Fruit fly (Drosophila melanogaster) whole organism, embryonic: Measurements from ENCODE around the gene trio.

Experiments used
- Awh ChIP-seq: fragments of 200-800 bp; sonication (Bioruptor generic); IDR thresholded peaks from 2 replicates; pipeline ENCODE4, ENCODE4 v1.3.6; 2022; ENCODE audit warnings: missing biosample characterization, missing genetic modification characterization
- CG10267 ChIP-seq: fragments of 200-800 bp; sonication (Bioruptor generic); optimal IDR thresholded peaks from 2 replicates; lab custom pipeline; 2018; ENCODE audit warnings: missing biosample characterization, mild to moderate bottlenecking, missing genetic modification characterization, moderate library complexity
- CG10274 ChIP-seq: fragments of 200-800 bp; sonication (Bioruptor generic); optimal IDR thresholded peaks from 3 replicates; lab custom pipeline; 2017; ENCODE audit warnings: missing biosample characterization, mild to moderate bottlenecking, missing genetic modification characterization
- CG10431 ChIP-seq: fragments of 200-800 bp; sonication (Bioruptor generic); optimal IDR thresholded peaks from 3 replicates; lab custom pipeline; 2018; ENCODE audit warnings: missing biosample characterization, mild to moderate bottlenecking, missing genetic modification characterization
- CG12155 ChIP-seq: fragments of 200-800 bp; sonication (Bioruptor generic); optimal IDR thresholded peaks from 3 replicates; lab custom pipeline; 2016; ENCODE audit warnings: missing biosample characterization, missing genetic modification characterization
- CG12219 ChIP-seq: fragments of 200-800 bp; sonication (Bioruptor generic); optimal IDR thresholded peaks from 3 replicates; lab custom pipeline; 2018; ENCODE audit warnings: missing biosample characterization, mild to moderate bottlenecking, missing genetic modification characterization
- CG13296 ChIP-seq: fragments of 200-800 bp; sonication (Bioruptor generic); optimal IDR thresholded peaks from 3 replicates; lab custom pipeline; 2018; ENCODE audit warnings: missing biosample characterization, mild to moderate bottlenecking, missing genetic modification characterization
- CG13424 ChIP-seq: fragments of 200-800 bp; sonication (Bioruptor generic); optimal IDR thresholded peaks from 2 replicates; lab custom pipeline; 2019; ENCODE audit warnings: missing biosample characterization, mild to moderate bottlenecking, missing genetic modification characterization, moderate library complexity
- CG14860 ChIP-seq: fragments of 200-800 bp; sonication (Bioruptor generic); IDR thresholded peaks from 3 replicates; pipeline ENCODE4 v1.3.6; 2022; ENCODE audit warnings: missing biosample characterization, missing genetic modification characterization; ENCODE audit not compliant: partially characterized antibody
- CG15073 ChIP-seq: fragments of 200-800 bp; sonication (Bioruptor generic); optimal IDR thresholded peaks from 2 replicates; lab custom pipeline; 2016; ENCODE audit warnings: missing biosample characterization, missing genetic modification characterization
- CG2116 ChIP-seq: fragments of 200-800 bp; sonication (Bioruptor generic); optimal IDR thresholded peaks from 3 replicates; lab custom pipeline; 2018; ENCODE audit warnings: missing biosample characterization, mild to moderate bottlenecking, missing genetic modification characterization
- CG3281 ChIP-seq: fragments of 200-800 bp; sonication (Bioruptor generic); optimal IDR thresholded peaks from 3 replicates; lab custom pipeline; 2017; ENCODE audit warnings: missing biosample characterization, mild to moderate bottlenecking, missing genetic modification characterization
- CG34224 ChIP-seq: fragments of 200-800 bp; sonication (Bioruptor generic); IDR thresholded peaks from 3 replicates; pipeline ENCODE4 v1.3.6; 2022; ENCODE audit warnings: missing biosample characterization, missing genetic modification characterization; ENCODE audit not compliant: partially characterized antibody
- CG3726 ChIP-seq: fragments of 200-800 bp; sonication (Bioruptor generic); IDR thresholded peaks from 3 replicates; pipeline ENCODE4, ENCODE4 v1.3.6; 2022; ENCODE audit warnings: missing biosample characterization, missing genetic modification characterization
- CG3838 ChIP-seq: fragments of 200-800 bp; sonication (Bioruptor generic); optimal IDR thresholded peaks from 3 replicates; lab custom pipeline; 2016; ENCODE audit warnings: missing biosample characterization, missing genetic modification characterization
- CG3995 ChIP-seq: fragments of 200-800 bp; sonication (Bioruptor generic); optimal IDR thresholded peaks from 3 replicates; lab custom pipeline; 2016; ENCODE audit warnings: missing biosample characterization, missing genetic modification characterization
- CG7556 ChIP-seq: fragments of 200-800 bp; sonication (Bioruptor generic); optimal IDR thresholded peaks from 2 replicates; lab custom pipeline; 2017; ENCODE audit warnings: missing biosample characterization, mild to moderate bottlenecking, missing genetic modification characterization
- E2f1 ChIP-seq: fragments of 200-800 bp; sonication (Bioruptor generic); IDR thresholded peaks from 2 replicates; pipeline ENCODE4 v1.3.6; 2022; ENCODE audit warnings: missing biosample characterization, missing genetic modification characterization
- ERR ChIP-seq: fragments of 200-800 bp; sonication (Bioruptor generic); optimal IDR thresholded peaks from 2 replicates; lab custom pipeline; 2016; ENCODE audit warnings: missing biosample characterization, missing genetic modification characterization
- HLH3B ChIP-seq: fragments of 200-800 bp; sonication (Bioruptor generic); IDR thresholded peaks from 2 replicates; pipeline ENCODE4 v1.3.6; 2022; ENCODE audit warnings: missing biosample characterization, missing genetic modification characterization
- Hr78 ChIP-seq, 2 experiments: fragments of 200-800 bp in 1 of 2; fragments of >200 bp in 1 of 2; sonication (Bioruptor generic) in 1 of 2; optimal IDR thresholded peaks; 2 replicates each; lab custom pipeline; 2017 to 2019; ENCODE audit warnings: missing biosample characterization in 2 of 2, missing genetic modification characterization in 2 of 2, mild to moderate bottlenecking in 1 of 2, moderate library complexity in 1 of 2
- Lim3 ChIP-seq: fragments of 200-800 bp; sonication (Bioruptor generic); IDR thresholded peaks from 2 replicates; pipeline ENCODE4 v1.3.6; 2022; ENCODE audit warnings: missing biosample characterization, missing genetic modification characterization
- Nf-YA ChIP-seq: fragments of 200-800 bp; sonication (Bioruptor generic); IDR thresholded peaks from 2 replicates; pipeline ENCODE4 v1.3.6; 2022; ENCODE audit warnings: missing biosample characterization, missing genetic modification characterization
- NfI ChIP-seq: fragments of 200-800 bp; sonication (Bioruptor generic); optimal IDR thresholded peaks from 3 replicates; lab custom pipeline; 2018; ENCODE audit warnings: missing biosample characterization, mild to moderate bottlenecking, missing genetic modification characterization, moderate library complexity
- Oaz ChIP-seq: fragments of 200-800 bp; sonication (Bioruptor generic); IDR thresholded peaks from 2 replicates; pipeline ENCODE4 v1.3.6; 2022; ENCODE audit warnings: missing biosample characterization, missing genetic modification characterization
- Sry-δ ChIP-seq: fragments of 200-800 bp; sonication (Bioruptor generic); optimal IDR thresholded peaks from 2 replicates; lab custom pipeline; 2016; ENCODE audit warnings: missing biosample characterization, missing genetic modification characterization
- Trl ChIP-seq, 3 experiments: fragments of >200 bp in 2 of 3; fragments of 200-800 bp in 1 of 3; sonication (Bioruptor generic) in 1 of 3; optimal IDR thresholded peaks; 2 replicates in 1 of 3; 3 replicates in 2 of 3; lab custom pipeline; 2016 to 2017; ENCODE audit warnings: missing biosample characterization in 1 of 3, missing genetic modification characterization in 1 of 3
- Usf ChIP-seq: fragments of 200-800 bp; sonication (Bioruptor generic); optimal IDR thresholded peaks from 2 replicates; lab custom pipeline; 2017; ENCODE audit warnings: missing genotype, missing biosample characterization, missing genetic modification characterization
- ac ChIP-seq: fragments of 200-800 bp; sonication (Bioruptor generic); optimal IDR thresholded peaks from 3 replicates; lab custom pipeline; 2017; ENCODE audit warnings: missing biosample characterization, mild to moderate bottlenecking, missing genetic modification characterization
- al ChIP-seq: fragments of 200-800 bp; sonication (Bioruptor generic); IDR thresholded peaks from 2 replicates; pipeline ENCODE4 v1.3.6; 2022; ENCODE audit warnings: missing biosample characterization, missing genetic modification characterization
- bsh ChIP-seq, 2 experiments: fragments of 200-800 bp; sonication (Bioruptor generic); optimal IDR thresholded peaks; 2 replicates each; lab custom pipeline; 2017 to 2018; ENCODE audit warnings: mild to moderate bottlenecking in 2 of 2, missing biosample characterization in 2 of 2, missing genetic modification characterization in 2 of 2, moderate library complexity in 1 of 2
- cwo ChIP-seq: fragments of 200-800 bp; sonication (Bioruptor generic); optimal IDR thresholded peaks from 3 replicates; lab custom pipeline; 2017; ENCODE audit warnings: missing biosample characterization, missing genetic modification characterization, mild to moderate bottlenecking, moderate library complexity, missing genetic modification reagents
- disco-r ChIP-seq: fragments of 200-800 bp; sonication (Bioruptor generic); optimal IDR thresholded peaks from 2 replicates; lab custom pipeline; 2016; ENCODE audit warnings: missing biosample characterization, missing genetic modification characterization
- en ChIP-seq: fragments of 200-800 bp; sonication (Bioruptor generic); optimal IDR thresholded peaks from 2 replicates; lab custom pipeline; 2016; ENCODE audit warnings: missing biosample characterization, missing genetic modification characterization
- exex ChIP-seq: fragments of 200-800 bp; sonication (Bioruptor generic); optimal IDR thresholded peaks from 4 replicates; lab custom pipeline; 2018; ENCODE audit warnings: missing biosample characterization, mild to moderate bottlenecking, missing genetic modification characterization, moderate library complexity
- gcm2 ChIP-seq: fragments of 200-800 bp; sonication (Bioruptor generic); optimal IDR thresholded peaks from 2 replicates; lab custom pipeline; 2016; ENCODE audit warnings: missing biosample characterization, missing genetic modification characterization
- grau ChIP-seq: fragments of 200-800 bp; optimal IDR thresholded peaks from 3 replicates; lab custom pipeline; 2019; ENCODE audit warnings: missing biosample characterization, mild to moderate bottlenecking, missing genetic modification characterization, moderate library complexity
- hkb ChIP-seq, 2 experiments: fragments of 200-800 bp in 1 of 2; fragments of >200 bp in 1 of 2; sonication (Bioruptor generic) in 1 of 2; IDR thresholded peaks in 1 of 2; optimal IDR thresholded peaks in 1 of 2; 2 replicates each; pipeline versions ENCODE4 v1.3.6 to Lab custom; 2017 to 2022; ENCODE audit warnings: missing biosample characterization in 1 of 2, missing genetic modification characterization in 1 of 2
- jigr1 ChIP-seq: fragments of 200-800 bp; sonication (Bioruptor generic); IDR thresholded peaks from 3 replicates; pipeline ENCODE4 v1.3.6; 2022; ENCODE audit warnings: missing biosample characterization, missing genetic modification characterization
- lab ChIP-seq: fragments of 200-800 bp; sonication (Bioruptor generic); optimal IDR thresholded peaks from 3 replicates; lab custom pipeline; 2017; ENCODE audit warnings: missing biosample characterization, missing genetic modification characterization, mild to moderate bottlenecking, moderate library complexity, missing genetic modification reagents
- lilli ChIP-seq: fragments of 200-800 bp; sonication (Bioruptor generic); optimal IDR thresholded peaks from 3 replicates; lab custom pipeline; 2016; ENCODE audit warnings: missing biosample characterization, missing genetic modification characterization
- lola ChIP-seq, 3 experiments: fragments of >200 bp in 2 of 3; fragments of 200-800 bp in 1 of 3; sonication (Bioruptor generic) in 1 of 3; optimal IDR thresholded peaks; 2 replicates each; lab custom pipeline; 2017 to 2019; ENCODE audit warnings: missing biosample characterization in 3 of 3, missing genetic modification characterization in 3 of 3, mild to moderate bottlenecking in 1 of 3, moderate library complexity in 1 of 3
- onecut ChIP-seq: fragments of 200-800 bp; sonication (Bioruptor generic); IDR thresholded peaks from 2 replicates; pipeline ENCODE4 v1.3.6; 2022; ENCODE audit warnings: missing biosample characterization, missing genetic modification characterization
- run ChIP-seq: fragments of 200-800 bp; sonication (Bioruptor generic); optimal IDR thresholded peaks from 3 replicates; lab custom pipeline; 2018; ENCODE audit warnings: missing biosample characterization, mild to moderate bottlenecking, missing genetic modification characterization
- sens-2 ChIP-seq: fragments of 200-800 bp; sonication (Bioruptor generic); IDR thresholded peaks from 2 replicates; pipeline ENCODE4 v1.3.6; 2022; ENCODE audit warnings: missing biosample characterization, missing genetic modification characterization
- sna ChIP-seq: fragments of 200-800 bp; sonication (Bioruptor generic); IDR thresholded peaks from 2 replicates; pipeline ENCODE4 v1.3.6; 2022; ENCODE audit warnings: missing biosample characterization, missing genetic modification characterization; ENCODE audit not compliant: partially characterized antibody
- tna ChIP-seq: fragments of 200-800 bp; sonication (Bioruptor generic); IDR thresholded peaks from 2 replicates; pipeline ENCODE4 v1.3.6; 2022; ENCODE audit warnings: missing biosample characterization, missing genetic modification characterization; ENCODE audit not compliant: partially characterized antibody
- zf30C ChIP-seq: fragments of 200-800 bp; sonication (Bioruptor generic); optimal IDR thresholded peaks from 3 replicates; lab custom pipeline; 2018; ENCODE audit warnings: missing biosample characterization, mild to moderate bottlenecking, missing genetic modification characterization

The trio gene

DNA sequence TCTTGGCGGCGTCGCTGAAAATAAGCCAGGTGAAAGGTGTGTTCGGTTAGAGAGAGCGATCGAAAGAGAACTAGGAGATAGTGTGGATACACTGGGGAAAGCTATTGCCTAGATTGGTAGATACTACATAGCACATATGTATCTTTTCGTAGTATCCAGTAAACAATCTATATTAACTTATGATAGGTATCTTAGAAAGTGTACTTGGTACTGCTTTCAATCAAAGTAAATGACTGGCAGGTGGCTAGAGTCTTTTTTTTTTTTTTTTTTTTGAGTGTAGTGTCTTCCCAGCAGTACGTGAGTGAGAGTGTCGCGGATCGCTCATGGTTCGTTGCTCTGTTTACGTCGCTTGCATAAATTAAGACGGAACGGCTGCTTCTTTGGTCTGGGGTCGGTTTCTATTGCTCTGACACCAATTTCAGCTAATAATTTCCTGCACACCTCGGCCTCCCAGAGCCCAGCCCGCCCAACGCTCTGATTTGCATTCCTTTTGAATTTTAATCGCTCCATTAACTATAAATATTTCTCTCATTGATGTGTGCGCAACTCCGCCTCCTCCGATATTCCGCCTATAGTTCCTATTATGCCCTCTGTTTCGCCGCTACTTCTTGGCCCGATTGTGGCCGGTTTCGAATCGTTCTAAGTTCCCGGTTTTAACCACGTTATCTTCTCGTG, 4.9 kb downstream of the trio start (continued):
- TF ChIP-seq grau (tag; lab: Kevin White, UChicago) (peak; percentile 43), gcm2 (peak; percentile 40), en (GFP tag; lab: Kevin White, UChicago) (peak; percentile 44), CG10274 (GFP tag; lab: Kevin White, UChicago) (no peak), CG10431 (GFP tag; lab: Kevin White, UChicago) (peak; percentile 46), lola (GFP tag; optimal IDR thresholded peaks at IDR 0.05; lab: Kevin White, UChicago) (peak in 1 of 3 experiments; percentile 53), NfI (GFP tag; lab: Kevin White, UChicago) (no peak), Hr78 (GFP tag; optimal IDR thresholded peaks at IDR 0.05; lab: Kevin White, UChicago) (no peak), ac (no peak), disco-r (GFP tag; lab: Kevin White, UChicago) (no peak), CG34224 (GFP tag; lab: Robert Waterston, UW) (no peak), CG13424 (peak; percentile 56), cwo (GFP tag; lab: Kevin White, UChicago) (peak; percentile 18), CG14860 (GFP tag; lab: Robert Waterston, UW) (no peak), Awh (GFP tag; lab: Robert Waterston, UW) (no peak), Sry-δ (GFP tag; lab: Kevin White, UChicago) (peak; percentile 18), sna (no peak), CG2116 (GFP tag; lab: Kevin White, UChicago) (no peak), hkb (optimal IDR thresholded peaks at IDR 0.05; lab: Kevin White, UChicago) (no peak), hkb (GFP tag; IDR thresholded peaks at IDR 0.05; lab: Robert Waterston, UW) (peak; percentile 79), tna (GFP tag; lab: Robert Waterston, UW) (no peak), Nf-YA (GFP tag; lab: Robert Waterston, UW) (peak; percentile 56), Trl (optimal IDR thresholded peaks at IDR 0.05; lab: Kevin White, UChicago) (no peak), Trl (GFP tag; optimal IDR thresholded peaks at IDR 0.05; lab: Kevin White, UChicago) (peak; percentile 44), CG13296 (GFP tag; lab: Kevin White, UChicago) (no peak), CG3838 (no peak), Oaz (GFP tag; lab: Robert Waterston, UW) (no peak), al (GFP tag; lab: Robert Waterston, UW) (no peak), HLH3B (GFP tag; lab: Robert Waterston, UW) (peak; percentile 83), ERR (GFP tag; lab: Kevin White, UChicago) (no peak), CG3995 (GFP tag; lab: Kevin White, UChicago) (peak; percentile 8), CG12155 (GFP tag; lab: Kevin White, UChicago) (peak; percentile 20), onecut (GFP tag; lab: Robert Waterston, UW) (peak; percentile 34), Usf (GFP tag; lab: Kevin White, UChicago) (peak; percentile 25), CG10267 (peak; percentile 11), CG12219 (peak; percentile 26), run (tag; lab: Kevin White, UChicago) (no peak), CG15073 (GFP tag; lab: Kevin White, UChicago) (no peak), CG7556 (peak; percentile 46), lab (GFP tag; lab: Kevin White, UChicago) (peak; percentile 56), exex (tag; lab: Kevin White, UChicago) (no peak), CG3726 (GFP tag; lab: Robert Waterston, UW) (0 out of 3 replicates have a peak, but pooled peaks have one; percentile 20), Lim3 (no peak), CG3281 (GFP tag; lab: Kevin White, UChicago) (no peak), zf30C (no peak), lilli (GFP tag; lab: Kevin White, UChicago) (peak; percentile 25), E2f1 (GFP tag; lab: Robert Waterston, UW) (no peak), bsh (GFP tag; optimal IDR thresholded peaks at IDR 0.05; lab: Kevin White, UChicago) (peak in 1 of 2 experiments; percentile 87), sens-2 (GFP tag; lab: Robert Waterston, UW) (peak; percentile 73), jigr1 (GFP tag; lab: Robert Waterston, UW) (no peak)
